Worm (Caenorhabditis elegans): ENCODE results near the gene str-12.
"Not testable (repeated sequence)": the region's sequence is repeated elsewhere in the genome, so short reads cannot be mapped to it uniquely, and the experiment has no call there.

The str-12 gene

ce11 chrV:15643192-15643591, 32.5 kb downstream of the str-12 start, which contains the start of gene C55A1.4:
C55A1.4 (minus strand) TSS chrV:15643292.
- not testable (repeated sequence) for TF ChIP-seq hnd-1 (tag; optimal IDR thresholded peaks at IDR 0.05); hmbx-1 (tag; optimal IDR thresholded peaks at IDR 0.05); hmg-4 (GFP tag; optimal IDR thresholded peaks at IDR 0.05)

- TF ChIP-seq ceh-13 (GFP tag; optimal IDR thresholded peaks at IDR 0.05) (no peak), hmbx-1 (tag; optimal IDR thresholded peaks at IDR 0.05) (no peak), pes-1 (GFP tag; IDR thresholded peaks at IDR 0.05) (no peak), hmg-4 (GFP tag; optimal IDR thresholded peaks at IDR 0.05) (no peak), sea-1 (GFP tag; conservative IDR thresholded peaks at IDR 0.05) (no peak)
These were observed 33.9 kb downstream of the str-12 start, which contains the start of gene str-23 for ce11 chrV:15644575-15644974. str-23 (plus strand) TSS chrV:15644875.

ce11 chrV:15647536-15648085, 36.9 kb downstream of the str-12 start, which contains the start of the genes C55A1.7 and C55A1.6:
C55A1.7 (minus strand) TSS chrV:15647636.
C55A1.6 (plus strand) TSS chrV:15648035.
- TF ChIP-seq aly-1 (tag; optimal IDR thresholded peaks at IDR 0.05); tbx-37 (GFP tag; conservative IDR thresholded peaks at IDR 0.05); pes-1 (GFP tag; IDR thresholded peaks at IDR 0.05): not testable (repeated sequence)

ce11 chrV:15650167-15650566, 39.5 kb downstream of the str-12 start, which contains the start of gene sru-42:
sru-42 (plus strand) TSS chrV:15650467.
- TF ChIP-seq sea-1 (GFP tag; conservative IDR thresholded peaks at IDR 0.05): no peak
- no peak for TF ChIP-seq aly-1 (tag; optimal IDR thresholded peaks at IDR 0.05)
- TF ChIP-seq hmg-4 (GFP tag; optimal IDR thresholded peaks at IDR 0.05): no peak

- TF ChIP-seq B0310.2 (tag; optimal IDR thresholded peaks at IDR 0.05): no peak
- no peak for TF ChIP-seq aly-1 (tag; optimal IDR thresholded peaks at IDR 0.05)
- no peak for TF ChIP-seq ceh-36 (tag; optimal IDR thresholded peaks at IDR 0.05)
- TF ChIP-seq hmg-4 (GFP tag; optimal IDR thresholded peaks at IDR 0.05): no peak
- no peak for TF ChIP-seq tbx-11 (GFP tag; IDR thresholded peaks at IDR 0.05)
- TF ChIP-seq pes-1 (GFP tag; IDR thresholded peaks at IDR 0.05): no peak
- TF ChIP-seq scrt-1 (GFP tag; IDR thresholded peaks at IDR 0.05): no peak
- TF ChIP-seq hnd-1 (tag; optimal IDR thresholded peaks at IDR 0.05): no peak
- no peak for TF ChIP-seq tbx-37 (GFP tag; conservative IDR thresholded peaks at IDR 0.05)
- no peak for TF ChIP-seq ceh-13 (GFP tag; optimal IDR thresholded peaks at IDR 0.05)
- no peak for TF ChIP-seq hmbx-1 (tag; optimal IDR thresholded peaks at IDR 0.05)
- no peak for TF ChIP-seq F13C5.2 (tag; optimal IDR thresholded peaks at IDR 0.05)
- TF ChIP-seq tra-4 (tag; optimal IDR thresholded peaks at IDR 0.05): no peak
- TF ChIP-seq flt-1 (GFP tag; IDR thresholded peaks at IDR 0.05): no peak
- no peak for TF ChIP-seq ets-7 (tag; optimal IDR thresholded peaks at IDR 0.05)
- no peak for TF ChIP-seq ama-1 (optimal IDR thresholded peaks at IDR 0.05)
- TF ChIP-seq sea-1 (GFP tag; conservative IDR thresholded peaks at IDR 0.05): no peak
These were observed 41.5 kb downstream of the str-12 start for ce11 chrV:15652147-15652546.

- TF ChIP-seq sea-1 (GFP tag; conservative IDR thresholded peaks at IDR 0.05) (no peak), aly-1 (tag; optimal IDR thresholded peaks at IDR 0.05) (no peak), tbx-11 (GFP tag; IDR thresholded peaks at IDR 0.05) (no peak), hnd-1 (tag; optimal IDR thresholded peaks at IDR 0.05) (no peak), tra-4 (tag; optimal IDR thresholded peaks at IDR 0.05) (no peak), ceh-13 (GFP tag; optimal IDR thresholded peaks at IDR 0.05) (no peak), hmg-4 (GFP tag; optimal IDR thresholded peaks at IDR 0.05) (no peak), scrt-1 (GFP tag; IDR thresholded peaks at IDR 0.05) (no peak), ets-7 (tag; optimal IDR thresholded peaks at IDR 0.05) (no peak), ceh-36 (tag; optimal IDR thresholded peaks at IDR 0.05) (no peak)
These were observed 43.4 kb downstream of the str-12 start, which contains the start of gene F53E4.2 for ce11 chrV:15654124-15654523. F53E4.2 (plus strand) TSS chrV:15654424.

ce11 chrV:15658262-15659060, 47.8 kb downstream of the str-12 start:
- TF ChIP-seq pes-1 (GFP tag; IDR thresholded peaks at IDR 0.05): no peak

ce11 chrV:15661003-15661402, 50.3 kb downstream of the str-12 start:
- no peak for TF ChIP-seq flt-1 (GFP tag; IDR thresholded peaks at IDR 0.05)
- TF ChIP-seq B0310.2 (tag; optimal IDR thresholded peaks at IDR 0.05): no peak
- TF ChIP-seq tbx-37 (GFP tag; conservative IDR thresholded peaks at IDR 0.05): no peak

- no peak for TF ChIP-seq hmg-4 (GFP tag; optimal IDR thresholded peaks at IDR 0.05)
- TF ChIP-seq aly-1 (tag; optimal IDR thresholded peaks at IDR 0.05): no peak
- TF ChIP-seq tra-4 (tag; optimal IDR thresholded peaks at IDR 0.05): no peak
- no peak for TF ChIP-seq ceh-36 (tag; optimal IDR thresholded peaks at IDR 0.05)
- no peak for TF ChIP-seq sea-1 (GFP tag; conservative IDR thresholded peaks at IDR 0.05)
- TF ChIP-seq tbx-11 (GFP tag; IDR thresholded peaks at IDR 0.05): no peak
- no peak for TF ChIP-seq pes-1 (GFP tag; IDR thresholded peaks at IDR 0.05)
- no peak for TF ChIP-seq hmbx-1 (tag; optimal IDR thresholded peaks at IDR 0.05)
- TF ChIP-seq ets-7 (tag; optimal IDR thresholded peaks at IDR 0.05): no peak
- TF ChIP-seq ceh-13 (GFP tag; optimal IDR thresholded peaks at IDR 0.05): no peak
- TF ChIP-seq hnd-1 (tag; optimal IDR thresholded peaks at IDR 0.05): no peak
- no peak for TF ChIP-seq ama-1 (optimal IDR thresholded peaks at IDR 0.05)
- TF ChIP-seq tbx-37 (GFP tag; conservative IDR thresholded peaks at IDR 0.05): no peak
- TF ChIP-seq flt-1 (GFP tag; IDR thresholded peaks at IDR 0.05): no peak
- TF ChIP-seq F13C5.2 (tag; optimal IDR thresholded peaks at IDR 0.05): no peak
- no peak for TF ChIP-seq B0310.2 (tag; optimal IDR thresholded peaks at IDR 0.05)
- TF ChIP-seq scrt-1 (GFP tag; IDR thresholded peaks at IDR 0.05): no peak
These were observed 50.9 kb downstream of the str-12 start for ce11 chrV:15661580-15661979.
